Worm (Caenorhabditis elegans) whole organism, young adult: ENCODE measurements around the gene glb-4.

ENCODE experiments used
- B0261.1 ChIP-seq: sonication (generic microtip); optimal IDR thresholded peaks from 2 replicates; lab custom pipeline; 2016; ENCODE audit warnings: mild to moderate bottlenecking, missing genetic modification characterization, moderate library complexity, missing compliant biosample characterization
- B0336.3 ChIP-seq: fragments of 200-800 bp; sonication (Bioruptor generic); IDR thresholded peaks from 2 replicates; pipeline ENCODE4 v1.3.6; 2022; ENCODE audit warnings: missing genetic modification characterization, missing compliant biosample characterization
- C06A6.2 ChIP-seq: fragments of 200-800 bp; sonication (Bioruptor generic); conservative IDR thresholded peaks from 2 replicates; pipeline ENCODE4 v1.3.6; 2022; ENCODE audit warnings: missing genetic modification characterization, missing compliant biosample characterization
- F23B12.7 ChIP-seq: sonication (generic microtip); optimal IDR thresholded peaks from 2 replicates; lab custom pipeline; 2017; ENCODE audit warnings: missing genetic modification characterization, mild to moderate bottlenecking, missing compliant biosample characterization, antibody characterized with exemption, moderate library complexity; ENCODE audit not compliant: insufficient read depth
- F33H1.4 ChIP-seq: fragments of 200-800 bp; sonication (Bioruptor generic); IDR thresholded peaks from 2 replicates; pipeline ENCODE4 v1.3.6; 2022; ENCODE audit warnings: missing genetic modification reagents, missing genetic modification characterization, missing compliant biosample characterization
- F37B4.10 ChIP-seq: fragments of 200-800 bp; sonication (Bioruptor generic); IDR thresholded peaks from 2 replicates; pipeline ENCODE4 v1.3.6; 2022; ENCODE audit warnings: missing genetic modification characterization, missing compliant biosample characterization
- F49E8.2 ChIP-seq: sonication (generic microtip); optimal IDR thresholded peaks from 3 replicates; lab custom pipeline; 2017; ENCODE audit warnings: missing genetic modification characterization, mild to moderate bottlenecking, missing compliant biosample characterization, antibody characterized with exemption, moderate library complexity; ENCODE audit not compliant: insufficient read depth
- F52B5.7 ChIP-seq: sonication (generic microtip); optimal IDR thresholded peaks from 2 replicates; lab custom pipeline; 2016; ENCODE audit warnings: mild to moderate bottlenecking, missing genetic modification characterization, missing compliant biosample characterization
- F57A8.1 ChIP-seq: fragments of 200-800 bp; sonication (Bioruptor generic); optimal IDR thresholded peaks from 2 replicates; lab custom pipeline; 2018; ENCODE audit warnings: mild to moderate bottlenecking, missing genetic modification characterization, moderate library complexity, missing compliant biosample characterization
- F57C9.4 ChIP-seq: sonication (generic microtip); optimal IDR thresholded peaks from 2 replicates; lab custom pipeline; 2017; ENCODE audit warnings: mild to moderate bottlenecking, missing genetic modification characterization, missing compliant biosample characterization
- K12H6.12 ChIP-seq: fragments of 200-800 bp; sonication (Bioruptor generic); optimal IDR thresholded peaks from 2 replicates; lab custom pipeline; 2018; ENCODE audit warnings: mild to moderate bottlenecking, missing genetic modification characterization, missing compliant biosample characterization
- T07F8.4 ChIP-seq: sonication (generic microtip); optimal IDR thresholded peaks from 2 replicates; lab custom pipeline; 2016; ENCODE audit warnings: mild to moderate bottlenecking, missing genetic modification characterization, moderate library complexity, missing compliant biosample characterization
- T26A5.8 ChIP-seq: sonication (generic microtip); optimal IDR thresholded peaks from 2 replicates; lab custom pipeline; 2016; ENCODE audit warnings: missing genetic modification characterization, missing compliant biosample characterization
- Y56A3A.18 ChIP-seq: fragments of 200-800 bp; sonication (Bioruptor generic); IDR thresholded peaks from 2 replicates; pipeline ENCODE4 v1.3.6; 2022; ENCODE audit warnings: missing genetic modification reagents, missing genetic modification characterization, missing compliant biosample characterization
- akir-1 ChIP-seq: fragments of 200-800 bp; sonication (Bioruptor generic); optimal IDR thresholded peaks from 2 replicates; lab custom pipeline; 2018; ENCODE audit warnings: mild to moderate bottlenecking, missing genetic modification characterization, moderate library complexity, missing compliant biosample characterization
- ama-1 ChIP-seq, 3 experiments: fragments of 150-350 bp in 1 of 3; sonication (generic microtip) in 2 of 3; optimal IDR thresholded peaks; 2 replicates each; lab custom pipeline; 2014 to 2018; ENCODE audit warnings: missing biosample characterization in 2 of 3, missing genetic modification characterization in 2 of 3, missing genetic modification reagents in 2 of 3
- aptf-2 ChIP-seq: fragments of 200-800 bp; sonication (Bioruptor generic); conservative IDR thresholded peaks from 2 replicates; pipeline ENCODE4 v1.3.6; 2022; ENCODE audit warnings: missing genetic modification reagents, missing genetic modification characterization, missing compliant biosample characterization
- attf-3 ChIP-seq: fragments of 200-800 bp; sonication (Bioruptor generic); conservative IDR thresholded peaks from 2 replicates; pipeline ENCODE4 v1.3.6; 2022; ENCODE audit warnings: missing genetic modification reagents, missing genetic modification characterization, missing compliant biosample characterization
- attf-6 ChIP-seq: fragments of 200-800 bp; sonication (Bioruptor generic); IDR thresholded peaks from 2 replicates; pipeline ENCODE4 v1.3.6; 2022; ENCODE audit warnings: missing genetic modification reagents, missing genetic modification characterization, missing compliant biosample characterization
- bed-1 ChIP-seq: fragments of 200-800 bp; sonication (Bioruptor generic); IDR thresholded peaks from 2 replicates; pipeline ENCODE4 v1.3.6; 2022; ENCODE audit warnings: missing genetic modification reagents, missing genetic modification characterization, missing compliant biosample characterization
- chd-7 ChIP-seq: sonication (generic microtip); optimal IDR thresholded peaks from 2 replicates; lab custom pipeline; 2016; ENCODE audit warnings: mild to moderate bottlenecking, missing genetic modification characterization, moderate library complexity, missing compliant biosample characterization
- dpl-1 ChIP-seq: fragments of 150-350 bp; optimal IDR thresholded peaks from 2 replicates; lab custom pipeline; 2014; ENCODE audit warnings: missing biosample characterization, missing genetic modification reagents, missing genetic modification characterization
- efl-1 ChIP-seq: fragments of 150-350 bp; optimal IDR thresholded peaks from 2 replicates; lab custom pipeline; 2014; ENCODE audit warnings: missing biosample characterization, missing genetic modification reagents, missing genetic modification characterization
- egrh-3 ChIP-seq: fragments of 200-800 bp; sonication (Bioruptor generic); IDR thresholded peaks from 2 replicates; pipeline ENCODE4 v1.3.6; 2022; ENCODE audit warnings: missing genetic modification reagents, missing genetic modification characterization, missing compliant biosample characterization
- ekl-4 ChIP-seq: fragments of 200-800 bp; sonication (Bioruptor generic); IDR thresholded peaks from 2 replicates; pipeline ENCODE4 v1.3.6; 2022; ENCODE audit warnings: missing genetic modification reagents, missing genetic modification characterization, missing compliant biosample characterization
- fkh-3 ChIP-seq: sonication (generic microtip); optimal IDR thresholded peaks from 2 replicates; lab custom pipeline; 2016; ENCODE audit warnings: mild to moderate bottlenecking, missing genetic modification characterization, missing compliant biosample characterization
- hlh-12 ChIP-seq: sonication (generic microtip); optimal IDR thresholded peaks from 2 replicates; lab custom pipeline; 2016; ENCODE audit warnings: missing genetic modification characterization, missing compliant biosample characterization
- hmg-1.2 ChIP-seq: fragments of 200-800 bp; sonication (Bioruptor generic); IDR thresholded peaks from 2 replicates; pipeline ENCODE4 v1.3.6; 2022; ENCODE audit warnings: missing genetic modification reagents, missing genetic modification characterization, missing compliant biosample characterization
- hmg-20 ChIP-seq: fragments of 200-800 bp; sonication (Bioruptor generic); IDR thresholded peaks from 2 replicates; pipeline ENCODE4 v1.3.6; 2022; ENCODE audit warnings: missing genetic modification reagents, missing genetic modification characterization, missing compliant biosample characterization
- lin-35 ChIP-seq, 3 experiments: fragments of 150-350 bp in 2 of 3; sonication (generic microtip) in 1 of 3; optimal IDR thresholded peaks; 2 replicates each; lab custom pipeline; 2014 to 2018; ENCODE audit warnings: missing biosample characterization in 3 of 3, missing genetic modification characterization in 3 of 3, missing genetic modification reagents in 3 of 3
- lin-40 ChIP-seq: sonication (generic microtip); optimal IDR thresholded peaks from 2 replicates; lab custom pipeline; 2016; ENCODE audit warnings: missing genetic modification characterization, mild to moderate bottlenecking, missing compliant biosample characterization, missing genotype, missing genetic modification reagents
- lin-54 ChIP-seq: fragments of 200-800 bp; sonication (Bioruptor generic); optimal IDR thresholded peaks from 2 replicates; lab custom pipeline; 2018; ENCODE audit warnings: mild to moderate bottlenecking, missing genetic modification characterization, missing compliant biosample characterization
- lsl-1 ChIP-seq: fragments of 200-800 bp; sonication (Bioruptor generic); optimal IDR thresholded peaks from 2 replicates; lab custom pipeline; 2018; ENCODE audit warnings: mild to moderate bottlenecking, missing genetic modification characterization, moderate library complexity, missing compliant biosample characterization
- madf-3 ChIP-seq: fragments of 200-800 bp; sonication (Bioruptor generic); IDR thresholded peaks from 2 replicates; pipeline ENCODE4 v1.3.6; 2022; ENCODE audit warnings: missing genetic modification reagents, missing genetic modification characterization, missing compliant biosample characterization
- mes-4 ChIP-seq: sonication (generic microtip); optimal IDR thresholded peaks from 2 replicates; lab custom pipeline; 2016; ENCODE audit warnings: missing genotype, missing genetic modification characterization, missing compliant biosample characterization
- mxl-1 ChIP-seq: sonication (generic microtip); optimal IDR thresholded peaks from 2 replicates; lab custom pipeline; 2016; ENCODE audit warnings: missing genetic modification characterization, missing compliant biosample characterization
- nfya-1 ChIP-seq: sonication (generic microtip); optimal IDR thresholded peaks from 2 replicates; lab custom pipeline; 2017; ENCODE audit warnings: antibody characterized with exemption, missing compliant biosample characterization, missing genetic modification characterization, borderline replicate concordance; ENCODE audit not compliant: insufficient read depth
- nfyb-1 ChIP-seq: fragments of 200-800 bp; sonication (Bioruptor generic); IDR thresholded peaks from 2 replicates; pipeline ENCODE4 v1.3.6; 2022; ENCODE audit warnings: missing genetic modification reagents, missing genetic modification characterization, missing compliant biosample characterization
- nhr-27 ChIP-seq: fragments of 200-800 bp; sonication (Bioruptor generic); optimal IDR thresholded peaks from 2 replicates; lab custom pipeline; 2018; ENCODE audit warnings: mild to moderate bottlenecking, missing genetic modification characterization, moderate library complexity, missing compliant biosample characterization
- pha-4 ChIP-seq: fragments of 150-350 bp; sonication (generic microtip); optimal IDR thresholded peaks from 2 replicates; lab custom pipeline; 2014; ENCODE audit warnings: missing biosample characterization, missing genetic modification reagents, missing genetic modification characterization
- rcor-1 ChIP-seq: fragments of 200-800 bp; sonication (Bioruptor generic); IDR thresholded peaks from 2 replicates; pipeline ENCODE4 v1.3.6; 2022; ENCODE audit warnings: missing genetic modification reagents, missing genetic modification characterization, missing compliant biosample characterization
- snpc-1.3 ChIP-seq: sonication (generic microtip); optimal IDR thresholded peaks from 2 replicates; lab custom pipeline; 2017; ENCODE audit warnings: missing genetic modification characterization, mild to moderate bottlenecking, missing compliant biosample characterization, antibody characterized with exemption, moderate library complexity, missing genotype, missing genetic modification reagents; ENCODE audit not compliant: insufficient read depth
- snpc-3.4 ChIP-seq: sonication (generic microtip); optimal IDR thresholded peaks from 2 replicates; lab custom pipeline; 2017; ENCODE audit warnings: missing genetic modification characterization, mild to moderate bottlenecking, missing compliant biosample characterization, antibody characterized with exemption, moderate library complexity, missing genotype, missing genetic modification reagents
- tbp1 ChIP-seq: fragments of 200-800 bp; sonication (Bioruptor generic); optimal IDR thresholded peaks from 2 replicates; lab custom pipeline; 2018; ENCODE audit warnings: mild to moderate bottlenecking, missing genetic modification characterization, missing compliant biosample characterization
- ztf-25 ChIP-seq: fragments of 200-800 bp; sonication (Bioruptor generic); IDR thresholded peaks from 2 replicates; pipeline ENCODE4 v1.3.6; 2022; ENCODE audit warnings: missing genetic modification reagents, missing genetic modification characterization, missing compliant biosample characterization
- ztf-26 ChIP-seq: sonication (generic microtip); optimal IDR thresholded peaks from 2 replicates; lab custom pipeline; 2017; ENCODE audit warnings: missing genetic modification characterization, missing compliant biosample characterization
- ztf-28 ChIP-seq: fragments of 200-800 bp; sonication (Bioruptor generic); IDR thresholded peaks from 2 replicates; pipeline ENCODE4 v1.3.6; 2022; ENCODE audit warnings: missing genetic modification reagents, missing genetic modification characterization, missing compliant biosample characterization
- ztf-3 ChIP-seq: fragments of 200-800 bp; sonication (Bioruptor generic); optimal IDR thresholded peaks from 2 replicates; lab custom pipeline; 2018; ENCODE audit warnings: mild to moderate bottlenecking, missing genetic modification characterization, missing compliant biosample characterization
- ztf-6 ChIP-seq: fragments of 200-800 bp; sonication (Bioruptor generic); IDR thresholded peaks from 2 replicates; pipeline ENCODE4 v1.3.6; 2022; ENCODE audit warnings: missing genetic modification reagents, missing genetic modification characterization, missing compliant biosample characterization

The glb-4 gene

DNA sequence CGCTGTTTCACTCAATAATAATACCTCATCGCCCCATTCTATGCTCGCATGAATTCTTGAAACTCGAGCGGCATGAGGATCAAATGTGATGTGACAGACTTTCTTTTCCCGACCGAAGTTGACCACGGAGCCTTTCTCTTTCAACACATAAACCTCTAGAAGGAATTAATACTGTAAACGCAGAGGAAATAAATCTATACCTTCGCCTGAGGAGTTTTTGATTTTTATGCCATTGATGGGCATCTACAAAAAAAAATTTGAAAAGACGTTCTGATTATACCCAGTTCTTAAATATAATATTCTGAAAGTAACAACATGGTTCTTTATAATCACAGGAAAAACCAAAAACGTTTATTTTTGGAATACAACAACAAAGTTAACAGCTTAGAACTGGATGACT is 14.8 kb downstream of the glb-4 start, which contains the start of gene nbs-1:
Gene nbs-1, minus strand, starts transcription at position 246 of the 400 bp plus-strand sequence.
- TF ChIP-seq mxl-1 (tag; lab: Kevin White, UChicago) (no peak), tbp1 (GFP tag; lab: Kevin White, UChicago) (no peak), lin-40 (tag; lab: Kevin White, UChicago) (no peak), ztf-6 (GFP tag; lab: Robert Waterston, UW) (no peak), F57A8.1 (GFP tag; lab: Kevin White, UChicago) (peak; percentile 21), egrh-3 (GFP tag; lab: Robert Waterston, UW) (no peak), ekl-4 (peak; percentile 75), nfyb-1 (no peak), F49E8.2 (tag; lab: Kevin White, UChicago) (no peak), chd-7 (tag; lab: Kevin White, UChicago) (peak; percentile 28), T07F8.4 (tag; lab: Kevin White, UChicago) (no peak), ztf-25 (GFP tag; lab: Robert Waterston, UW) (no peak), ztf-28 (GFP tag; lab: Robert Waterston, UW) (no peak), T26A5.8 (tag; lab: Kevin White, UChicago) (peak; percentile 8), efl-1 (GFP tag; lab: Kevin White, UChicago) (peak; percentile 6), rcor-1 (GFP tag; lab: Robert Waterston, UW) (peak; percentile 60), C06A6.2 (GFP tag; lab: Robert Waterston, UW) (no peak), mes-4 (no peak), F23B12.7 (no peak), nhr-27 (no peak), F33H1.4 (GFP tag; lab: Robert Waterston, UW) (peak; percentile 45), ztf-3 (GFP tag; lab: Kevin White, UChicago) (no peak), ama-1 (optimal IDR thresholded peaks at IDR 0.05; lab: Kevin White, UChicago) (no peak), ama-1 (GFP tag; optimal IDR thresholded peaks at IDR 0.05; lab: Kevin White, UChicago) (peak; percentile 7 to 60), pha-4 (tag; lab: Kevin White, UChicago) (no peak), hmg-1.2 (GFP tag; lab: Robert Waterston, UW) (0 out of 2 replicates have a peak, but pooled peaks have one; percentile 14), K12H6.12 (no peak), F57C9.4 (tag; lab: Kevin White, UChicago) (no peak), attf-3 (GFP tag; lab: Robert Waterston, UW) (no peak), hmg-20 (GFP tag; lab: Robert Waterston, UW) (no peak), fkh-3 (tag; lab: Kevin White, UChicago) (peak; percentile 16), snpc-3.4 (tag; lab: Kevin White, UChicago) (peak; percentile 27), lin-35 (GFP tag; optimal IDR thresholded peaks at IDR 0.05; lab: Kevin White, UChicago) (no peak), akir-1 (GFP tag; lab: Kevin White, UChicago) (no peak), aptf-2 (GFP tag; lab: Robert Waterston, UW) (no peak), bed-1 (GFP tag; lab: Robert Waterston, UW) (no peak), B0336.3 (GFP tag; lab: Robert Waterston, UW) (peak; percentile 80), dpl-1 (GFP tag; lab: Kevin White, UChicago) (no peak), F37B4.10 (GFP tag; lab: Robert Waterston, UW) (no peak), B0261.1 (tag; lab: Kevin White, UChicago) (no peak), attf-6 (GFP tag; lab: Robert Waterston, UW) (peak; percentile 59; the same call in 1 of the 2 replicates), Y56A3A.18 (GFP tag; lab: Robert Waterston, UW) (0 out of 2 replicates have a peak, but pooled peaks have one; percentile 9), lin-54 (GFP tag; lab: Kevin White, UChicago) (peak; percentile 41), snpc-1.3 (no peak), lsl-1 (GFP tag; lab: Kevin White, UChicago) (peak; percentile 39), nfya-1 (tag; lab: Kevin White, UChicago) (no peak), madf-3 (GFP tag; lab: Robert Waterston, UW) (peak; percentile 49; the same call in 1 of the 2 replicates), ztf-26 (tag; lab: Kevin White, UChicago) (no peak), F52B5.7 (no peak), hlh-12 (no peak)
